Worm (Caenorhabditis elegans) whole organism, young adult: ENCODE data around the gene Y66D12A.21.
A peak's percentile ranks its signal among the peaks of the same experiment; 100 is the strongest.

Experiments used
- B0336.3 ChIP-seq: fragments of 200-800 bp; sonication (Bioruptor generic); IDR thresholded peaks from 2 replicates; pipeline ENCODE4 v1.3.6; 2022; ENCODE audit warnings: missing genetic modification characterization, missing compliant biosample characterization
- K12H6.12 ChIP-seq: fragments of 200-800 bp; sonication (Bioruptor generic); optimal IDR thresholded peaks from 2 replicates; lab custom pipeline; 2018; ENCODE audit warnings: mild to moderate bottlenecking, missing genetic modification characterization, missing compliant biosample characterization
- Y53G8AR.9 ChIP-seq: fragments of 200-800 bp; sonication (Bioruptor generic); conservative IDR thresholded peaks from 2 replicates; pipeline ENCODE4 v1.3.6; 2022; ENCODE audit warnings: missing genetic modification reagents, missing genetic modification characterization, missing compliant biosample characterization
- ZK185.1 ChIP-seq: sonication (generic microtip); optimal IDR thresholded peaks from 2 replicates; lab custom pipeline; 2016; ENCODE audit warnings: mild to moderate bottlenecking, missing genetic modification characterization, missing compliant biosample characterization; ENCODE audit not compliant: poor library complexity, severe bottlenecking
- cebp-1 ChIP-seq, 2 experiments: fragments of 200-800 bp in 1 of 2; sonication (Bioruptor generic) in 1 of 2; sonication (generic microtip) in 1 of 2; IDR thresholded peaks in 1 of 2; optimal IDR thresholded peaks in 1 of 2; 2 replicates each; pipeline versions ENCODE4 v1.3.6 to Lab custom; 2017 to 2022; ENCODE audit warnings: missing compliant biosample characterization in 2 of 2, missing genetic modification characterization in 2 of 2, mild to moderate bottlenecking in 1 of 2, missing genetic modification reagents in 1 of 2, moderate library complexity in 1 of 2
- cebp-2 ChIP-seq: fragments of 200-800 bp; sonication (Bioruptor generic); IDR thresholded peaks from 2 replicates; pipeline ENCODE4 v1.3.6; 2022; ENCODE audit warnings: missing genetic modification characterization, missing compliant biosample characterization
- dox-1 ChIP-seq: fragments of 200-800 bp; sonication (Bioruptor generic); IDR thresholded peaks from 2 replicates; pipeline ENCODE4 v1.3.6; 2022; ENCODE audit warnings: missing genetic modification reagents, missing genetic modification characterization, missing compliant biosample characterization
- efl-1 ChIP-seq: fragments of 150-350 bp; optimal IDR thresholded peaks from 2 replicates; lab custom pipeline; 2014; ENCODE audit warnings: missing biosample characterization, missing genetic modification reagents, missing genetic modification characterization
- egrh-3 ChIP-seq: fragments of 200-800 bp; sonication (Bioruptor generic); IDR thresholded peaks from 2 replicates; pipeline ENCODE4 v1.3.6; 2022; ENCODE audit warnings: missing genetic modification reagents, missing genetic modification characterization, missing compliant biosample characterization
- ets-4 ChIP-seq: fragments of 200-800 bp; sonication (Bioruptor generic); optimal IDR thresholded peaks from 2 replicates; lab custom pipeline; 2018; ENCODE audit warnings: mild to moderate bottlenecking, missing genetic modification characterization, missing compliant biosample characterization
- hmg-1.2 ChIP-seq: fragments of 200-800 bp; sonication (Bioruptor generic); IDR thresholded peaks from 2 replicates; pipeline ENCODE4 v1.3.6; 2022; ENCODE audit warnings: missing genetic modification reagents, missing genetic modification characterization, missing compliant biosample characterization
- let-607 ChIP-seq, 2 experiments: fragments of 200-800 bp in 1 of 2; sonication (Bioruptor generic) in 1 of 2; sonication (generic microtip) in 1 of 2; optimal IDR thresholded peaks; 2 replicates each; lab custom pipeline; 2016 to 2018; ENCODE audit warnings: mild to moderate bottlenecking in 2 of 2, missing compliant biosample characterization in 2 of 2, missing genetic modification characterization in 2 of 2, moderate library complexity in 2 of 2, missing genotype in 1 of 2
- lsl-1 ChIP-seq: fragments of 200-800 bp; sonication (Bioruptor generic); optimal IDR thresholded peaks from 2 replicates; lab custom pipeline; 2018; ENCODE audit warnings: mild to moderate bottlenecking, missing genetic modification characterization, moderate library complexity, missing compliant biosample characterization
- mcd-1 ChIP-seq: fragments of 200-800 bp; sonication (Bioruptor generic); IDR thresholded peaks from 2 replicates; pipeline ENCODE4 v1.3.6; 2022; ENCODE audit warnings: missing genetic modification reagents, missing genetic modification characterization, missing compliant biosample characterization
- mel-28 ChIP-seq: sonication (generic microtip); optimal IDR thresholded peaks from 2 replicates; lab custom pipeline; 2016; ENCODE audit warnings: borderline replicate concordance, mild to moderate bottlenecking, missing genetic modification characterization, missing compliant biosample characterization
- nfyb-1 ChIP-seq: fragments of 200-800 bp; sonication (Bioruptor generic); IDR thresholded peaks from 2 replicates; pipeline ENCODE4 v1.3.6; 2022; ENCODE audit warnings: missing genetic modification reagents, missing genetic modification characterization, missing compliant biosample characterization
- nhr-80 ChIP-seq: sonication (generic microtip); optimal IDR thresholded peaks from 2 replicates; lab custom pipeline; 2016; ENCODE audit warnings: missing genetic modification characterization, missing compliant biosample characterization
- snpc-4 ChIP-seq, 5 experiments: fragments of 150-350 bp in 1 of 5; sonication (generic microtip) in 4 of 5; optimal IDR thresholded peaks; 2 replicates each; lab custom pipeline; 2014 to 2018; ENCODE audit warnings: missing genetic modification characterization in 5 of 5, missing biosample characterization in 3 of 5, antibody characterized with exemption in 2 of 5, mild to moderate bottlenecking in 2 of 5, missing compliant biosample characterization in 2 of 5, missing genotype in 2 of 5, moderate library complexity in 2 of 5, missing genetic modification reagents in 1 of 5
- unc-62 ChIP-seq: fragments of 150-350 bp; optimal IDR thresholded peaks from 2 replicates; lab custom pipeline; 2014; ENCODE audit warnings: missing biosample characterization, missing genetic modification reagents, missing genetic modification characterization
- zfh-2 ChIP-seq: fragments of 200-800 bp; sonication (Bioruptor generic); conservative IDR thresholded peaks from 2 replicates; pipeline ENCODE4 v1.3.6; 2022; ENCODE audit warnings: missing genetic modification reagents, missing genetic modification characterization, missing compliant biosample characterization
- ztf-25 ChIP-seq: fragments of 200-800 bp; sonication (Bioruptor generic); IDR thresholded peaks from 2 replicates; pipeline ENCODE4 v1.3.6; 2022; ENCODE audit warnings: missing genetic modification reagents, missing genetic modification characterization, missing compliant biosample characterization
- ztf-28 ChIP-seq: fragments of 200-800 bp; sonication (Bioruptor generic); IDR thresholded peaks from 2 replicates; pipeline ENCODE4 v1.3.6; 2022; ENCODE audit warnings: missing genetic modification reagents, missing genetic modification characterization, missing compliant biosample characterization
- ztf-6 ChIP-seq: fragments of 200-800 bp; sonication (Bioruptor generic); IDR thresholded peaks from 2 replicates; pipeline ENCODE4 v1.3.6; 2022; ENCODE audit warnings: missing genetic modification reagents, missing genetic modification characterization, missing compliant biosample characterization

The Y66D12A.21 gene

ce11 chrIII:11471336-11471735, 33.8 kb downstream of the Y66D12A.21 start:
- TF ChIP-seq ztf-28 (GFP tag; lab: Robert Waterston, UW) (no peak), mcd-1 (GFP tag; lab: Robert Waterston, UW) (0 out of 2 replicates have a peak, but pooled peaks have one; percentile 20), mel-28 (tag; lab: Kevin White, UChicago) (no peak), hmg-1.2 (GFP tag; lab: Robert Waterston, UW) (0 out of 2 replicates have a peak, but pooled peaks have one; percentile 22)

- TF ChIP-seq unc-62 (GFP tag; lab: Kevin White, UChicago) (no peak), nfyb-1 (GFP tag; lab: Robert Waterston, UW) (peak; percentile 86), lsl-1 (no peak), ets-4 (no peak)
Measured at ce11 chrIII:11470311-11470858, 34.7 kb downstream of the Y66D12A.21 start, which contains the start of gene bed-2. Gene bed-2, minus strand, starts transcription at chrIII:11470808.

- TF ChIP-seq dox-1 (GFP tag; lab: Robert Waterston, UW): peak; percentile 18; the same call in 1 of the 2 replicates
- peak; percentile 65 for TF ChIP-seq mcd-1 (GFP tag; lab: Robert Waterston, UW)
- no peak for TF ChIP-seq ztf-25 (GFP tag; lab: Robert Waterston, UW)
- peak; percentile 99 for TF ChIP-seq egrh-3 (GFP tag; lab: Robert Waterston, UW)
- peak; percentile 97 for TF ChIP-seq zfh-2 (GFP tag; lab: Robert Waterston, UW)
- no peak for TF ChIP-seq ztf-6
- no peak for TF ChIP-seq cebp-1 (GFP tag; IDR thresholded peaks at IDR 0.05; lab: Robert Waterston, UW)
- peak; percentile 32 for TF ChIP-seq cebp-1 (tag; optimal IDR thresholded peaks at IDR 0.05; lab: Kevin White, UChicago)
- TF ChIP-seq hmg-1.2 (GFP tag; lab: Robert Waterston, UW): peak; percentile 18; the same call in 1 of the 2 replicates
- 0 out of 2 replicates have a peak, but pooled peaks have one; percentile 19 for TF ChIP-seq cebp-2
- no peak for TF ChIP-seq ZK185.1 (tag; lab: Kevin White, UChicago)
Measured at ce11 chrIII:11467631-11468481, 37.2 kb downstream of the Y66D12A.21 start.

ce11 chrIII:11466420-11467188, 38.5 kb downstream of the Y66D12A.21 start:
- no peak for TF ChIP-seq Y53G8AR.9 (GFP tag; lab: Robert Waterston, UW)
- no peak for TF ChIP-seq efl-1 (GFP tag; lab: Kevin White, UChicago)
- TF ChIP-seq B0336.3 (GFP tag; lab: Robert Waterston, UW): no peak
- TF ChIP-seq K12H6.12 (tag; lab: Kevin White, UChicago): peak; percentile 19
- peak in 1 of 2 experiments; percentile 1 for TF ChIP-seq let-607 (tag; optimal IDR thresholded peaks at IDR 0.05; lab: Kevin White, UChicago)
- peak; percentile 65 for TF ChIP-seq zfh-2 (GFP tag; lab: Robert Waterston, UW)
- TF ChIP-seq snpc-4 (GFP tag; optimal IDR thresholded peaks at IDR 0.05; lab: Kevin White, UChicago): no peak
- TF ChIP-seq snpc-4 (tag; optimal IDR thresholded peaks at IDR 0.05; lab: Kevin White, UChicago): peak in 2 of 4 experiments; percentile 2 to 42
- TF ChIP-seq cebp-1 (GFP tag; IDR thresholded peaks at IDR 0.05; lab: Robert Waterston, UW): no peak
- TF ChIP-seq cebp-1 (tag; optimal IDR thresholded peaks at IDR 0.05; lab: Kevin White, UChicago): peak; percentile 18
- TF ChIP-seq egrh-3 (GFP tag; lab: Robert Waterston, UW): peak; percentile 79; the same call in 1 of the 2 replicates
- TF ChIP-seq ztf-25 (GFP tag; lab: Robert Waterston, UW): 0 out of 2 replicates have a peak, but pooled peaks have one; percentile 44
- peak; percentile 75; the same call in 1 of the 2 replicates for TF ChIP-seq hmg-1.2 (GFP tag; lab: Robert Waterston, UW)
- peak; percentile 59 for TF ChIP-seq nhr-80 (tag; lab: Kevin White, UChicago)
